Fruit fly (Drosophila melanogaster) whole organism, wandering third instar larva: ENCODE measurements around the gene CG9377.

Experiments used
- Abd-B ChIP-seq: fragments of >200 bp; optimal IDR thresholded peaks from 2 replicates; lab custom pipeline; 2017; ENCODE audit warnings: missing biosample characterization, missing genetic modification characterization
- CG9705 ChIP-seq: fragments of 200-800 bp; sonication (Bioruptor generic); optimal IDR thresholded peaks from 2 replicates; lab custom pipeline; 2018; ENCODE audit warnings: missing biosample characterization, mild to moderate bottlenecking, missing genetic modification characterization
- CrebA ChIP-seq: fragments of 200-800 bp; sonication (Bioruptor generic); optimal IDR thresholded peaks from 2 replicates; lab custom pipeline; 2016; ENCODE audit warnings: missing biosample characterization, mild to moderate bottlenecking, missing genetic modification characterization, borderline replicate concordance
- Dfd ChIP-seq: fragments of >200 bp; optimal IDR thresholded peaks from 2 replicates; lab custom pipeline; 2017; ENCODE audit warnings: missing biosample characterization, missing genetic modification characterization
- Dif ChIP-seq: fragments of 200-275, 200-300 bp; sonication (Bioruptor generic); optimal IDR thresholded peaks from 2 replicates; lab custom pipeline; 2018; ENCODE audit warnings: missing biosample characterization, missing genetic modification characterization; ENCODE audit not compliant: partially characterized antibody
- GATAd ChIP-seq: sonication (Bioruptor generic); optimal IDR thresholded peaks from 2 replicates; lab custom pipeline; 2016; ENCODE audit warnings: missing biosample characterization, missing genetic modification characterization
- HLH106 ChIP-seq: fragments of 200-800 bp; optimal IDR thresholded peaks from 3 replicates; lab custom pipeline; 2019; ENCODE audit warnings: missing biosample characterization, mild to moderate bottlenecking, missing genetic modification characterization, moderate library complexity
- Hr78 ChIP-seq: fragments of >200 bp; optimal IDR thresholded peaks from 2 replicates; lab custom pipeline; 2017; ENCODE audit warnings: missing biosample characterization, missing genetic modification characterization
- Jra ChIP-seq: sonication (Bioruptor generic); optimal IDR thresholded peaks from 2 replicates; lab custom pipeline; 2016; ENCODE audit warnings: missing biosample characterization, missing genetic modification characterization
- Mio ChIP-seq: sonication (Bioruptor generic); optimal IDR thresholded peaks from 2 replicates; lab custom pipeline; 2016; ENCODE audit warnings: missing biosample characterization, missing genetic modification characterization
- Myc ChIP-seq: fragments of >200 bp; optimal IDR thresholded peaks from 2 replicates; lab custom pipeline; 2017
- N ChIP-seq: fragments of >200 bp; optimal IDR thresholded peaks from 2 replicates; lab custom pipeline; 2018; ENCODE audit warnings: missing biosample characterization, missing external identifiers, missing genetic modification characterization
- Rel ChIP-seq, 2 experiments: fragments of 200-800 bp; sonication (Bioruptor generic) in 1 of 2; optimal IDR thresholded peaks; 2 replicates in 1 of 2; 3 replicates in 1 of 2; lab custom pipeline; 2016 to 2019; ENCODE audit warnings: mild to moderate bottlenecking in 2 of 2, missing biosample characterization in 2 of 2, missing genetic modification characterization in 2 of 2, moderate library complexity in 1 of 2
- Vsx2 ChIP-seq: fragments of 200-300, 225-300 bp; sonication (Bioruptor generic); optimal IDR thresholded peaks from 2 replicates; lab custom pipeline; 2018; ENCODE audit warnings: missing biosample characterization, missing genetic modification characterization; ENCODE audit not compliant: partially characterized antibody
- br ChIP-seq: fragments of 200-800 bp; sonication (Bioruptor generic); optimal IDR thresholded peaks from 2 replicates; lab custom pipeline; 2016; ENCODE audit warnings: missing biosample characterization, missing genetic modification characterization
- brk ChIP-seq: fragments of 200-800 bp; sonication (Bioruptor generic); optimal IDR thresholded peaks from 2 replicates; lab custom pipeline; 2016; ENCODE audit warnings: missing biosample characterization, mild to moderate bottlenecking, missing genetic modification characterization
- dl ChIP-seq, 2 experiments: fragments of 175-275, 200-275 bp in 1 of 2; fragments of 200-275 bp in 1 of 2; sonication (Bioruptor generic); optimal IDR thresholded peaks; lab custom pipeline; 2018; ENCODE audit warnings: mild to moderate bottlenecking in 2 of 2, missing biosample characterization in 2 of 2, missing genetic modification characterization in 2 of 2, moderate library complexity in 2 of 2; ENCODE audit not compliant: partially characterized antibody in 2 of 2, insufficient read depth in 1 of 2
- dsf ChIP-seq: sonication (Bioruptor generic); optimal IDR thresholded peaks from 2 replicates; lab custom pipeline; 2016; ENCODE audit warnings: missing biosample characterization, missing genetic modification characterization, borderline replicate concordance
- ey ChIP-seq: fragments of 200-800 bp; sonication (Bioruptor generic); optimal IDR thresholded peaks from 2 replicates; lab custom pipeline; 2016; ENCODE audit warnings: missing biosample characterization, missing genetic modification characterization
- foxo ChIP-seq, 2 experiments: fragments of 200-800 bp; sonication (Bioruptor generic); optimal IDR thresholded peaks; 2 replicates in 1 of 2; 3 replicates in 1 of 2; lab custom pipeline; 2016 to 2017; ENCODE audit warnings: missing biosample characterization in 2 of 2, missing genetic modification characterization in 2 of 2
- fru ChIP-seq: fragments of 200-800 bp; sonication (Bioruptor generic); optimal IDR thresholded peaks from 3 replicates; lab custom pipeline; 2016; ENCODE audit warnings: missing biosample characterization, mild to moderate bottlenecking, missing genetic modification characterization
- pan ChIP-seq: fragments of >200 bp; optimal IDR thresholded peaks from 2 replicates; lab custom pipeline; 2017
- psq ChIP-seq: fragments of 200-800 bp; sonication (Bioruptor generic); optimal IDR thresholded peaks from 3 replicates; lab custom pipeline; 2017; ENCODE audit warnings: missing biosample characterization, mild to moderate bottlenecking, missing genetic modification characterization, moderate library complexity
- rgr ChIP-seq: fragments of 200-800 bp; sonication (Bioruptor generic); optimal IDR thresholded peaks from 3 replicates; lab custom pipeline; 2016; ENCODE audit warnings: missing biosample characterization, mild to moderate bottlenecking, missing genetic modification characterization
- sage ChIP-seq: fragments of 200-800 bp; sonication (Bioruptor generic); optimal IDR thresholded peaks from 2 replicates; lab custom pipeline; 2016; ENCODE audit warnings: missing biosample characterization, mild to moderate bottlenecking, missing genetic modification characterization
- sv ChIP-seq: fragments of 200-800 bp; sonication (Bioruptor generic); optimal IDR thresholded peaks from 3 replicates; lab custom pipeline; 2016; ENCODE audit warnings: missing biosample characterization, missing genetic modification characterization
- tai ChIP-seq: sonication (Bioruptor generic); optimal IDR thresholded peaks from 2 replicates; lab custom pipeline; 2016; ENCODE audit warnings: missing biosample characterization, missing genetic modification characterization
- usp ChIP-seq: fragments of >200 bp; optimal IDR thresholded peaks from 2 replicates; lab custom pipeline; 2017; ENCODE audit warnings: missing biosample characterization, missing genetic modification characterization

CG9377 gene

DNA sequence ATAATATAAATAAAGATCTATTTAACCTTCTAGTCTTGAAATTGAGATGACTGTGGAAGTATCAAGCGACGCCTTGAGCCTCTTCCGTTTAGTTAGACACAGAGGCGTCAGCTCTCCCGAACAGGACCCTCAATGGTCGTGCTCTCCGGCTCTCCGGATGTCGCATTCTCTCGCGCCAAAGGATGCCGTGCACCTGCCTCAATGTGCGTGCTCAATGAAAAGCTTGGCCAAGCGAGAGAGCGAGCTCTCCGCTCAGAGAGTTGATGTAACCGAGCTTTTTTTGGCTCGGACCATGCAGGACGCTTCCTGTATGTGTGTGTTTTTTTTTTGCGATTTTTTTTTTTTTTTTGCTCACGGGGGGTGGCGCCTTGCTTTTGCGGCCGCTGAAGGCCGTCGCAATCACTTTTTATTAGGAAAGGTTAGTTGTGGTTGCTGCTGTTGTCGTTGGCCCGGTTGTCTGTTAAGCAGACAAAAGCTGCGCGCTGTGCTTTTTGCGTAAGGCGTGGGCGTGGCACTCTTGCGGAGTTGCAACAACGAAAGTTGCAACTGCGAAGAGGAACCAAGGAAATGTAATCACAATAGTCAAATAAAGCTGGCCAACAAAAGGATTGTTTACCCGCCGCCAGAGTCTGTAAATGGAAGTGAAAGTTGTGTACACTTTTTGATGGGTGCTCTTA, 29.4 kb downstream of the CG9377 start:
- TF ChIP-seq rgr (GFP tag; lab: Kevin White, UChicago), result no peak
- peak; percentile 2 for TF ChIP-seq Dif (GFP tag; lab: Kevin White, UChicago)

DNA sequence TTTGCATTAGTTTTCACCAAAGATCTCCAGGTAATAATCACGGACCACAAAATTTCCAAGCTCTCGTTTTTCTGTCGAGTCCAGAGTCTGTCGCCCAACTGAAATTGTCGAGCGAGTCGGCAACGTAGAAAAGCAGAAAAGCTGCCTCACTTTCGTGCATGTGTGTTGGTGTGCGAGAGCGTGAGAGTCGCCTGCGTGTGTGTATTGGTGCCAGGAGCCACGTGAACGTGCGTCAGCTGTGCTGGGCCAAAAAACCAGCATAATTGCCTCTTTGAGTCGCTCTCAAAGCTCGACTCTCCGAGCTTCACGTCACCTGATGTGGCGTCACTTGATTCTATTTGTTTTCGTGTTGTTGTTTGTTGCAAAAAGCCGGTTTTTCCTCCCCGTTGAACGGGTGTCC, 30.3 kb downstream of the CG9377 start, which contains the start of gene hbt:
hbt (minus strand) TSS at position 101 of the 400 bp plus-strand sequence.
- TF ChIP-seq Dfd (GFP tag; lab: Kevin White, UChicago) (no peak), HLH106 (tag; lab: Kevin White, UChicago) (no peak), CG9705 (GFP tag; lab: Kevin White, UChicago) (no peak), Dif (GFP tag; lab: Kevin White, UChicago) (no peak), sage (GFP tag; lab: Kevin White, UChicago) (no peak), br (GFP tag; lab: Kevin White, UChicago) (no peak), psq (no peak), CrebA (no peak), brk (GFP tag; lab: Kevin White, UChicago) (no peak), usp (GFP tag; lab: Kevin White, UChicago) (no peak), dl (GFP tag; optimal IDR thresholded peaks at IDR 0.05; lab: Kevin White, UChicago; ENCODE audit: insufficient read depth in 1 of 2, partially characterized antibody in 2 of 2) (no peak), N (GFP tag; lab: Kevin White, UChicago) (no peak), pan (no peak), GATAd (GFP tag; lab: Kevin White, UChicago) (no peak), ey (GFP tag; lab: Kevin White, UChicago) (no peak), Abd-B (GFP tag; lab: Kevin White, UChicago) (no peak), rgr (GFP tag; lab: Kevin White, UChicago) (no peak), Vsx2 (GFP tag; lab: Kevin White, UChicago) (no peak)

dm6 chr2L:13325823-13326222, 35.5 kb downstream of the CG9377 start:
- no peak for TF ChIP-seq Vsx2 (GFP tag; lab: Kevin White, UChicago)
- TF ChIP-seq tai, result no peak
- no peak for TF ChIP-seq sage (GFP tag; lab: Kevin White, UChicago)
- TF ChIP-seq psq, result no peak
- TF ChIP-seq Myc (lab: Kevin White, UChicago), result no peak
- no peak for TF ChIP-seq Mio (GFP tag; lab: Kevin White, UChicago)
- no peak for TF ChIP-seq foxo (GFP tag; optimal IDR thresholded peaks at IDR 0.05; lab: Kevin White, UChicago)
- no peak for TF ChIP-seq Rel (GFP tag; optimal IDR thresholded peaks at IDR 0.05; lab: Kevin White, UChicago)
- no peak for TF ChIP-seq Rel (tag; optimal IDR thresholded peaks at IDR 0.05; lab: Kevin White, UChicago)
- TF ChIP-seq dsf (GFP tag; lab: Kevin White, UChicago), result no peak
- no peak for TF ChIP-seq rgr (GFP tag; lab: Kevin White, UChicago)
- no peak for TF ChIP-seq Jra (GFP tag; lab: Kevin White, UChicago)
- TF ChIP-seq fru (GFP tag; lab: Kevin White, UChicago), result no peak
- TF ChIP-seq Dif (GFP tag; lab: Kevin White, UChicago), result no peak
- TF ChIP-seq Hr78, result no peak
- TF ChIP-seq sv (GFP tag; lab: Kevin White, UChicago), result no peak
